Fruit fly (Drosophila melanogaster) whole organism, wandering third instar larva: ENCODE measurements around the gene CG32457.

ENCODE experiments used
- CrebA ChIP-seq: fragments of 200-800 bp; sonication (Bioruptor generic); optimal IDR thresholded peaks from 2 replicates; lab custom pipeline; 2016; ENCODE audit warnings: missing biosample characterization, mild to moderate bottlenecking, missing genetic modification characterization, borderline replicate concordance
- Dfd ChIP-seq: fragments of >200 bp; optimal IDR thresholded peaks from 2 replicates; lab custom pipeline; 2017; ENCODE audit warnings: missing biosample characterization, missing genetic modification characterization
- Jra ChIP-seq: sonication (Bioruptor generic); optimal IDR thresholded peaks from 2 replicates; lab custom pipeline; 2016; ENCODE audit warnings: missing biosample characterization, missing genetic modification characterization
- Myc ChIP-seq: fragments of >200 bp; optimal IDR thresholded peaks from 2 replicates; lab custom pipeline; 2017
- dl ChIP-seq, 2 experiments: fragments of 175-275, 200-275 bp in 1 of 2; fragments of 200-275 bp in 1 of 2; sonication (Bioruptor generic); optimal IDR thresholded peaks; lab custom pipeline; 2018; ENCODE audit warnings: mild to moderate bottlenecking in 2 of 2, missing biosample characterization in 2 of 2, missing genetic modification characterization in 2 of 2, moderate library complexity in 2 of 2; ENCODE audit not compliant: partially characterized antibody in 2 of 2, insufficient read depth in 1 of 2
- h ChIP-seq: fragments of 200-800 bp; sonication (Bioruptor generic); optimal IDR thresholded peaks from 3 replicates; lab custom pipeline; 2016; ENCODE audit warnings: missing biosample characterization, mild to moderate bottlenecking, missing genetic modification characterization
- jim ChIP-seq: fragments of 175-275, 200-325 bp; sonication (Bioruptor generic); optimal IDR thresholded peaks from 2 replicates; lab custom pipeline; 2016; ENCODE audit warnings: missing biosample characterization, mild to moderate bottlenecking, missing genetic modification characterization

CG32457 gene

dm6 chr3L:23021246-23021645 is 33.8 kb downstream of the CG32457 start:
- TF ChIP-seq dl (GFP tag; optimal IDR thresholded peaks at IDR 0.05; lab: Kevin White, UChicago; ENCODE audit: insufficient read depth in 1 of 2, partially characterized antibody in 2 of 2) (no peak), Myc (lab: Kevin White, UChicago) (no peak), jim (no peak), h (no peak), Jra (GFP tag; lab: Kevin White, UChicago) (no peak)

dm6 chr3L:23022407-23023027 is 35.1 kb downstream of the CG32457 start:
- TF ChIP-seq CrebA (GFP tag; lab: Kevin White, UChicago) (no peak), Dfd (peak; percentile 82)
